Worm (Caenorhabditis elegans) whole organism, L4 larva: Measurements from ENCODE around the gene F07G6.2.

ENCODE experiments used
- ama-1 ChIP-seq: fragments of 150-350 bp; optimal IDR thresholded peaks from 2 replicates; lab custom pipeline; 2014; ENCODE audit warnings: inconsistent platforms, mixed read lengths
- lin-13 ChIP-seq: fragments of 150-350 bp; optimal IDR thresholded peaks from 2 replicates; lab custom pipeline; 2014; ENCODE audit warnings: missing biosample characterization, missing genetic modification reagents, missing genetic modification characterization
- lin-29 ChIP-seq: fragments of 200-800 bp; sonication (Bioruptor generic); IDR thresholded peaks from 2 replicates; pipeline ENCODE4 v1.3.6; 2022; ENCODE audit warnings: missing genetic modification reagents, missing genetic modification characterization, missing compliant biosample characterization
- mdt-29 ChIP-seq: fragments of 200-800 bp; sonication (Bioruptor generic); IDR thresholded peaks from 2 replicates; pipeline ENCODE4 v1.3.6; 2022; ENCODE audit warnings: missing genetic modification reagents, missing genetic modification characterization, missing compliant biosample characterization
- nhr-11 ChIP-seq: fragments of 150-350 bp; optimal IDR thresholded peaks from 2 replicates; lab custom pipeline; 2014; ENCODE audit warnings: missing biosample characterization, missing genetic modification characterization
- nhr-237 ChIP-seq: sonication (generic microtip); optimal IDR thresholded peaks from 2 replicates; lab custom pipeline; 2017; ENCODE audit warnings: missing biosample characterization, missing genetic modification characterization
- nhr-28 ChIP-seq: fragments of 150-350 bp; optimal IDR thresholded peaks from 2 replicates; lab custom pipeline; 2014; ENCODE audit warnings: missing biosample characterization, missing genetic modification characterization
- pha-4 ChIP-seq, 2 experiments: fragments of 150-350 bp in 1 of 2; fragments of 200-800 bp in 1 of 2; sonication (Bioruptor generic) in 1 of 2; IDR thresholded peaks in 1 of 2; optimal IDR thresholded peaks in 1 of 2; 2 replicates each; pipeline versions ENCODE4 v1.3.6 to Lab custom; 2014 to 2022; ENCODE audit warnings: missing genetic modification characterization in 2 of 2, missing genetic modification reagents in 2 of 2, missing biosample characterization in 1 of 2, missing compliant biosample characterization in 1 of 2
- unc-62 ChIP-seq, 3 experiments: fragments of 150-350 bp in 1 of 3; sonication (generic microtip); optimal IDR thresholded peaks in 2 of 3; peaks in 1 of 3; 1 replicate in 1 of 3; 2 replicates in 2 of 3; lab custom pipeline; 2014 to 2017; ENCODE audit warnings: missing biosample characterization in 3 of 3, missing genetic modification characterization in 3 of 3, missing genetic modification reagents in 3 of 3, missing genotype in 1 of 3
- ztf-11 ChIP-seq: fragments of 150-350 bp; optimal IDR thresholded peaks from 2 replicates; lab custom pipeline; 2014; ENCODE audit warnings: missing biosample characterization, missing genetic modification characterization

- TF ChIP-seq ztf-11 (tag; lab: Kevin White, UChicago) (no peak), lin-13 (no peak), nhr-11 (tag; lab: Kevin White, UChicago) (no peak), pha-4 (GFP tag; IDR thresholded peaks at IDR 0.05; lab: Robert Waterston, UW) (no peak), pha-4 (tag; optimal IDR thresholded peaks at IDR 0.05; lab: Kevin White, UChicago) (no peak), ama-1 (lab: Kevin White, UChicago) (no peak), nhr-237 (no peak), lin-29 (GFP tag; lab: Robert Waterston, UW) (no peak), nhr-28 (tag; lab: Kevin White, UChicago) (no peak), unc-62 (GFP tag; optimal IDR thresholded peaks at IDR 0.05 in 1 of 2; lab: Kevin White, UChicago) (no peak), unc-62 (tag; optimal IDR thresholded peaks at IDR 0.05; lab: Kevin White, UChicago) (no peak), mdt-29 (GFP tag; lab: Robert Waterston, UW) (no peak)
Observed at ce11 chrX:1729558-1729957, 2.4 kb downstream of the F07G6.2 start, which contains the start of gene dgn-3.
